Worm (Caenorhabditis elegans) whole organism, midembryonic: ENCODE results near the gene clec-21.

ENCODE experiments used
- T22C8.4 ChIP-seq: fragments of 200-800 bp; sonication (Bioruptor generic); IDR thresholded peaks from 2 replicates; pipeline ENCODE4 v1.3.6; 2022; ENCODE audit warnings: missing genetic modification characterization, missing compliant biosample characterization
- flt-1 ChIP-seq: fragments of 200-800 bp; sonication (Bioruptor generic); IDR thresholded peaks from 2 replicates; pipeline ENCODE4 v1.3.6; 2022; ENCODE audit warnings: missing genetic modification characterization, missing compliant biosample characterization
- klf-2 ChIP-seq: fragments of 200-800 bp; sonication (Bioruptor generic); conservative IDR thresholded peaks from 2 replicates; pipeline ENCODE4 v1.3.6; 2022; ENCODE audit warnings: missing genetic modification reagents, missing genetic modification characterization, missing compliant biosample characterization
- med-1 ChIP-seq: sonication (generic microtip); optimal IDR thresholded peaks from 2 replicates; lab custom pipeline; 2017; ENCODE audit warnings: missing genetic modification characterization, mild to moderate bottlenecking, missing compliant biosample characterization, antibody characterized with exemption, missing genetic modification reagents; ENCODE audit not compliant: insufficient read depth
- tab-1 ChIP-seq: fragments of 200-800 bp; sonication (Bioruptor generic); IDR thresholded peaks from 2 replicates; pipeline ENCODE4 v1.3.6; 2022; ENCODE audit warnings: missing genetic modification characterization, missing compliant biosample characterization
- ztf-23 ChIP-seq: fragments of 200-800 bp; sonication (Bioruptor generic); IDR thresholded peaks from 2 replicates; pipeline ENCODE4 v1.3.6; 2022; ENCODE audit warnings: missing genetic modification reagents, missing genetic modification characterization, missing compliant biosample characterization
- ztf-29 ChIP-seq: fragments of 200-800 bp; sonication (Bioruptor generic); IDR thresholded peaks from 2 replicates; pipeline ENCODE4 v1.3.6; 2022; ENCODE audit warnings: missing genetic modification reagents, missing genetic modification characterization, missing compliant biosample characterization

- TF ChIP-seq klf-2 (GFP tag; lab: Robert Waterston, UW) (no peak), ztf-23 (GFP tag; lab: Robert Waterston, UW) (no peak), tab-1 (GFP tag; lab: Robert Waterston, UW) (no peak), T22C8.4 (GFP tag; lab: Robert Waterston, UW) (no peak), ztf-29 (no peak), med-1 (GFP tag; lab: Kevin White, UChicago) (no peak), flt-1 (GFP tag; lab: Robert Waterston, UW) (no peak)
These were observed 34.9 kb upstream of the clec-21 start, which contains the start of gene fbxa-166 for ce11 chrII:1618948-1619347.
